Worm (Caenorhabditis elegans) whole organism, L4 larva: Measurements from ENCODE around the gene pod-1.
A peak's percentile ranks its signal among the peaks of the same experiment; 100 is the strongest.

Source experiments
- T20F7.1 ChIP-seq: fragments of 200-800 bp; sonication (Bioruptor generic); optimal IDR thresholded peaks from 2 replicates; lab custom pipeline; 2018; ENCODE audit warnings: mild to moderate bottlenecking, missing genetic modification characterization, missing compliant biosample characterization
- T26A8.4 ChIP-seq: fragments of 200-800 bp; sonication (Bioruptor generic); IDR thresholded peaks from 2 replicates; pipeline ENCODE4 v1.3.6; 2022; ENCODE audit warnings: missing genetic modification characterization, missing compliant biosample characterization
- Y105C5A.15 ChIP-seq: fragments of 200-800 bp; sonication (Bioruptor generic); IDR thresholded peaks from 2 replicates; pipeline ENCODE4 v1.3.6; 2022; ENCODE audit warnings: missing genetic modification characterization, missing compliant biosample characterization
- Y5F2A.4 ChIP-seq: fragments of 200-800 bp; sonication (Bioruptor generic); optimal IDR thresholded peaks from 2 replicates; lab custom pipeline; 2018; ENCODE audit warnings: mild to moderate bottlenecking, missing genetic modification characterization, missing compliant biosample characterization
- Y75B8A.6 ChIP-seq: fragments of 200-800 bp; sonication (Bioruptor generic); IDR thresholded peaks from 2 replicates; pipeline ENCODE4 v1.3.6; 2022; ENCODE audit warnings: missing genetic modification reagents, missing genetic modification characterization, missing compliant biosample characterization
- aly-2 ChIP-seq: sonication (generic microtip); optimal IDR thresholded peaks from 2 replicates; lab custom pipeline; 2018; ENCODE audit warnings: missing biosample characterization, missing genetic modification characterization
- ceh-20 ChIP-seq: fragments of 200-800 bp; sonication (Bioruptor generic); IDR thresholded peaks from 2 replicates; pipeline ENCODE4 v1.3.6; 2022; ENCODE audit warnings: missing genetic modification reagents, missing genetic modification characterization, missing compliant biosample characterization
- ceh-28 ChIP-seq: fragments of 150-350 bp; optimal IDR thresholded peaks from 2 replicates; lab custom pipeline; 2014; ENCODE audit warnings: missing biosample characterization, missing genetic modification reagents, missing genetic modification characterization
- ceh-62 ChIP-seq: sonication (generic microtip); optimal IDR thresholded peaks from 2 replicates; lab custom pipeline; 2017; ENCODE audit warnings: missing biosample characterization, missing genetic modification characterization
- ceh-82 ChIP-seq: sonication (generic microtip); optimal IDR thresholded peaks from 2 replicates; lab custom pipeline; 2017; ENCODE audit warnings: missing biosample characterization, missing genetic modification characterization
- daf-16 ChIP-seq, 3 experiments: sonication (generic microtip); optimal IDR thresholded peaks; 2 replicates each; lab custom pipeline; 2016 to 2017; ENCODE audit warnings: missing genetic modification characterization in 3 of 3, missing genetic modification reagents in 3 of 3, mild to moderate bottlenecking in 2 of 3, missing compliant biosample characterization in 2 of 3, missing biosample characterization in 1 of 3, moderate library complexity in 1 of 3
- dmd-6 ChIP-seq: fragments of 200-800 bp; sonication (Bioruptor generic); IDR thresholded peaks from 2 replicates; pipeline ENCODE4 v1.3.6; 2022; ENCODE audit warnings: missing genetic modification reagents, missing genetic modification characterization, missing compliant biosample characterization
- dmd-8 ChIP-seq: fragments of 200-800 bp; sonication (Bioruptor generic); IDR thresholded peaks from 2 replicates; pipeline ENCODE4 v1.3.6; 2022; ENCODE audit warnings: missing genetic modification characterization, missing compliant biosample characterization
- egl-43 ChIP-seq: fragments of 200-800 bp; sonication (Bioruptor generic); IDR thresholded peaks from 2 replicates; pipeline ENCODE4 v1.3.6; 2022; ENCODE audit warnings: missing genetic modification reagents, missing genetic modification characterization, missing compliant biosample characterization
- gei-8 ChIP-seq: fragments of 200-800 bp; sonication (Bioruptor generic); optimal IDR thresholded peaks from 2 replicates; lab custom pipeline; 2018; ENCODE audit warnings: mild to moderate bottlenecking, missing genetic modification characterization, missing compliant biosample characterization
- hif-1 ChIP-seq, 2 experiments: sonication (generic microtip); optimal IDR thresholded peaks; 2 replicates each; lab custom pipeline; 2016 to 2017; ENCODE audit warnings: missing compliant biosample characterization in 2 of 2, missing genetic modification characterization in 2 of 2, missing genetic modification reagents in 2 of 2, missing genotype in 2 of 2, mild to moderate bottlenecking in 1 of 2
- hlh-11 ChIP-seq: fragments of 200-800 bp; sonication (Bioruptor generic); optimal IDR thresholded peaks from 2 replicates; lab custom pipeline; 2018; ENCODE audit warnings: mild to moderate bottlenecking, missing genetic modification characterization, missing compliant biosample characterization
- hlh-30 ChIP-seq: sonication (generic microtip); optimal IDR thresholded peaks from 2 replicates; lab custom pipeline; 2017; ENCODE audit warnings: antibody characterized with exemption, mild to moderate bottlenecking, missing genetic modification characterization, missing compliant biosample characterization; ENCODE audit not compliant: insufficient read depth
- hmg-1.1 ChIP-seq: fragments of 200-800 bp; sonication (Bioruptor generic); IDR thresholded peaks from 2 replicates; pipeline ENCODE4 v1.3.6; 2022; ENCODE audit warnings: missing genetic modification reagents, missing genetic modification characterization, missing compliant biosample characterization
- lim-7 ChIP-seq: fragments of 200-800 bp; sonication (Bioruptor generic); IDR thresholded peaks from 2 replicates; pipeline ENCODE4 v1.3.6; 2022; ENCODE audit warnings: missing genetic modification characterization, missing compliant biosample characterization
- lin-1 ChIP-seq: fragments of 200-800 bp; sonication (Bioruptor generic); IDR thresholded peaks from 2 replicates; pipeline ENCODE4 v1.3.6; 2022; ENCODE audit warnings: missing genetic modification reagents, missing genetic modification characterization, missing compliant biosample characterization
- lin-13 ChIP-seq: fragments of 150-350 bp; optimal IDR thresholded peaks from 2 replicates; lab custom pipeline; 2014; ENCODE audit warnings: missing biosample characterization, missing genetic modification reagents, missing genetic modification characterization
- lin-29 ChIP-seq: fragments of 200-800 bp; sonication (Bioruptor generic); IDR thresholded peaks from 2 replicates; pipeline ENCODE4 v1.3.6; 2022; ENCODE audit warnings: missing genetic modification reagents, missing genetic modification characterization, missing compliant biosample characterization
- lin-38 ChIP-seq: fragments of 200-800 bp; sonication (Bioruptor generic); IDR thresholded peaks from 2 replicates; pipeline ENCODE4 v1.3.6; 2022; ENCODE audit warnings: missing genetic modification reagents, missing genetic modification characterization, missing compliant biosample characterization
- lsy-2 ChIP-seq, 2 experiments: fragments of 150-350 bp in 1 of 2; sonication (generic microtip) in 1 of 2; optimal IDR thresholded peaks; 2 replicates each; lab custom pipeline; 2014 to 2017; ENCODE audit warnings: missing biosample characterization in 2 of 2, missing genetic modification characterization in 2 of 2
- madf-5 ChIP-seq, 2 experiments: fragments of 200-800 bp; sonication (Bioruptor generic); IDR thresholded peaks; 2 replicates each; pipeline ENCODE4 v1.3.6; 2022; ENCODE audit warnings: missing compliant biosample characterization in 2 of 2, missing genetic modification characterization in 2 of 2
- mdl-1 ChIP-seq, 2 experiments: fragments of 150-350 bp in 1 of 2; sonication (generic microtip) in 1 of 2; optimal IDR thresholded peaks; 2 replicates each; lab custom pipeline; 2014 to 2017; ENCODE audit warnings: missing biosample characterization in 2 of 2, missing genetic modification characterization in 2 of 2
- mep-1 ChIP-seq: fragments of 150-350 bp; sonication (generic microtip); optimal IDR thresholded peaks from 3 replicates; lab custom pipeline; 2014; ENCODE audit warnings: missing biosample characterization, missing genetic modification characterization
- nhr-111 ChIP-seq: fragments of 200-800 bp; sonication (Bioruptor generic); optimal IDR thresholded peaks from 2 replicates; lab custom pipeline; 2018; ENCODE audit warnings: mild to moderate bottlenecking, missing genetic modification characterization, missing compliant biosample characterization
- nhr-28 ChIP-seq: fragments of 150-350 bp; optimal IDR thresholded peaks from 2 replicates; lab custom pipeline; 2014; ENCODE audit warnings: missing biosample characterization, missing genetic modification characterization
- nhr-48 ChIP-seq: sonication (generic microtip); optimal IDR thresholded peaks from 2 replicates; lab custom pipeline; 2016; ENCODE audit warnings: mild to moderate bottlenecking, missing genetic modification characterization, missing compliant biosample characterization
- pha-4 ChIP-seq, 2 experiments: fragments of 150-350 bp in 1 of 2; fragments of 200-800 bp in 1 of 2; sonication (Bioruptor generic) in 1 of 2; IDR thresholded peaks in 1 of 2; optimal IDR thresholded peaks in 1 of 2; 2 replicates each; pipeline versions ENCODE4 v1.3.6 to Lab custom; 2014 to 2022; ENCODE audit warnings: missing genetic modification characterization in 2 of 2, missing genetic modification reagents in 2 of 2, missing biosample characterization in 1 of 2, missing compliant biosample characterization in 1 of 2
- pqm-1 ChIP-seq: sonication (generic microtip); optimal IDR thresholded peaks from 2 replicates; lab custom pipeline; 2017; ENCODE audit warnings: missing biosample characterization, missing genetic modification characterization
- sdz-12 ChIP-seq: fragments of 200-800 bp; sonication (Bioruptor generic); optimal IDR thresholded peaks from 2 replicates; lab custom pipeline; 2018; ENCODE audit warnings: mild to moderate bottlenecking, missing genetic modification characterization, missing compliant biosample characterization
- set-16 ChIP-seq: fragments of 200-800 bp; sonication (Bioruptor generic); IDR thresholded peaks from 2 replicates; pipeline ENCODE4 v1.3.6; 2022; ENCODE audit warnings: missing genetic modification reagents, missing genetic modification characterization, missing compliant biosample characterization
- snpc-1.2 ChIP-seq: fragments of 200-800 bp; sonication (Bioruptor generic); IDR thresholded peaks from 2 replicates; pipeline ENCODE4 v1.3.6; 2022; ENCODE audit warnings: missing genetic modification reagents, missing genetic modification characterization, missing compliant biosample characterization
- spr-3 ChIP-seq: fragments of 200-800 bp; sonication (Bioruptor generic); optimal IDR thresholded peaks from 2 replicates; lab custom pipeline; 2018; ENCODE audit warnings: mild to moderate bottlenecking, missing genetic modification characterization, missing compliant biosample characterization
- tag-97 ChIP-seq: fragments of 200-800 bp; sonication (Bioruptor generic); IDR thresholded peaks from 2 replicates; pipeline ENCODE4 v1.3.6; 2022; ENCODE audit warnings: missing genetic modification characterization, missing compliant biosample characterization
- tra-1 ChIP-seq: fragments of 200-800 bp; sonication (Bioruptor generic); IDR thresholded peaks from 2 replicates; pipeline ENCODE4 v1.3.6; 2022; ENCODE audit warnings: missing genetic modification reagents, missing genetic modification characterization, missing compliant biosample characterization
- unc-130 ChIP-seq: sonication (generic microtip); optimal IDR thresholded peaks from 2 replicates; lab custom pipeline; 2016; ENCODE audit warnings: missing genetic modification reagents, missing genetic modification characterization, missing compliant biosample characterization
- zfp-2 ChIP-seq: sonication (generic microtip); optimal IDR thresholded peaks from 2 replicates; lab custom pipeline; 2016; ENCODE audit warnings: mild to moderate bottlenecking, missing genetic modification characterization, missing compliant biosample characterization
- zfp-3 ChIP-seq: fragments of 200-800 bp; sonication (Bioruptor generic); conservative IDR thresholded peaks from 2 replicates; pipeline ENCODE4 v1.3.6; 2022; ENCODE audit warnings: missing genetic modification reagents, missing genetic modification characterization, missing compliant biosample characterization
- zip-11 ChIP-seq: fragments of 200-800 bp; sonication (Bioruptor generic); IDR thresholded peaks from 2 replicates; pipeline ENCODE4 v1.3.6; 2022; ENCODE audit warnings: missing genetic modification characterization, missing compliant biosample characterization
- zip-2 ChIP-seq: fragments of 150-350 bp; optimal IDR thresholded peaks from 2 replicates; lab custom pipeline; 2014; ENCODE audit warnings: missing biosample characterization, missing genetic modification characterization
- ztf-11 ChIP-seq: fragments of 150-350 bp; optimal IDR thresholded peaks from 2 replicates; lab custom pipeline; 2014; ENCODE audit warnings: missing biosample characterization, missing genetic modification characterization
- ztf-7 ChIP-seq: fragments of 150-350 bp; optimal IDR thresholded peaks from 2 replicates; lab custom pipeline; 2014; ENCODE audit warnings: missing biosample characterization, missing genetic modification characterization

Gene pod-1

DNA sequence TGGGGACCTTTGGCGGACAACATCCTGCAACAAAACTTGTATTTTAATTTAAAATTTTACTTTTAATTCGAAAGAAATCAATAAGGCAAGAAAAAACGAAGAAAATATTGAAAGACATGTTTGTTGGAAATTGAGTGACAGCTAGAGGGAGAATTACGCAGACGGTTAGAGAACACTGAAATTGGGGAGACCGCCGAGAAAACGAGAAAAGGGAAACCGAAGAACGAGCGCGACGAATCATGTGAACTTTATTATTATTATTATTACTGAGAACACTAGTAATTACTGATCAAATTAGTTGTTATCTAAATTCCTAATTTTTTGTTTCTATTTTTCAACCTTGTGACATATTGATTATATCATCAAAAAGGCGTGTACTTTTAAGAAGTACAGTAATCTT, 25.1 kb upstream of the pod-1 start, which contains the start of gene mmad-1 (continued):
- no peak for TF ChIP-seq ceh-28 (tag; lab: Kevin White, UChicago)
- TF ChIP-seq dmd-6, result peak; percentile 78
- TF ChIP-seq hlh-30 (tag; lab: Kevin White, UChicago), result peak; percentile 84
- TF ChIP-seq nhr-28, result peak; percentile 58
- TF ChIP-seq lin-13 (GFP tag; lab: Kevin White, UChicago), result no peak
- TF ChIP-seq Y75B8A.6 (GFP tag; lab: Robert Waterston, UW), result no peak
- TF ChIP-seq zip-11, result no peak
- no peak for TF ChIP-seq sdz-12 (GFP tag; lab: Kevin White, UChicago)
- TF ChIP-seq lin-38 (GFP tag; lab: Robert Waterston, UW), result no peak; the same call in 1 of the 2 replicates
- no peak for TF ChIP-seq pqm-1 (tag; lab: Kevin White, UChicago)
- no peak for TF ChIP-seq T20F7.1
- TF ChIP-seq hif-1 (tag; optimal IDR thresholded peaks at IDR 0.05; lab: Kevin White, UChicago), result peak in 1 of 2 experiments; percentile 76
- TF ChIP-seq aly-2, result no peak
- no peak for TF ChIP-seq Y105C5A.15 (GFP tag; lab: Robert Waterston, UW)

- TF ChIP-seq ceh-20 (GFP tag; lab: Robert Waterston, UW) (0 out of 2 replicates have a peak, but pooled peaks have one; percentile 26), nhr-111 (no peak), daf-16 (GFP tag; optimal IDR thresholded peaks at IDR 0.05; lab: Kevin White, UChicago) (no peak), daf-16 (tag; optimal IDR thresholded peaks at IDR 0.05; lab: Kevin White, UChicago) (peak; percentile 17), mep-1 (tag; lab: Kevin White, UChicago) (peak; percentile 22), zfp-3 (GFP tag; lab: Robert Waterston, UW) (0 out of 2 replicates have a peak, but pooled peaks have one; percentile 43), T26A8.4 (GFP tag; lab: Robert Waterston, UW) (peak; percentile 25; the same call in 1 of the 2 replicates), lin-38 (GFP tag; lab: Robert Waterston, UW) (no peak), ceh-82 (tag; lab: Kevin White, UChicago) (no peak), lin-29 (GFP tag; lab: Robert Waterston, UW) (no peak), hif-1 (tag; optimal IDR thresholded peaks at IDR 0.05; lab: Kevin White, UChicago) (no peak), snpc-1.2 (GFP tag; lab: Robert Waterston, UW) (no peak), unc-130 (GFP tag; lab: Kevin White, UChicago) (no peak), madf-5 (GFP tag; IDR thresholded peaks at IDR 0.05; lab: Robert Waterston, UW) (no peak), lim-7 (GFP tag; lab: Robert Waterston, UW) (0 out of 2 replicates have a peak, but pooled peaks have one; percentile 24), gei-8 (no peak), lin-1 (GFP tag; lab: Robert Waterston, UW) (peak; percentile 11; the same call in 1 of the 2 replicates), set-16 (GFP tag; lab: Robert Waterston, UW) (no peak), tag-97 (GFP tag; lab: Robert Waterston, UW) (no peak), zip-2 (tag; lab: Kevin White, UChicago) (no peak), ztf-7 (no peak), hmg-1.1 (GFP tag; lab: Robert Waterston, UW) (0 out of 2 replicates have a peak, but pooled peaks have one; percentile 14), ceh-28 (tag; lab: Kevin White, UChicago) (no peak), hlh-11 (tag; lab: Kevin White, UChicago) (peak; percentile 31), sdz-12 (GFP tag; lab: Kevin White, UChicago) (no peak), spr-3 (no peak), T20F7.1 (peak; percentile 22), dmd-8 (no peak)
These were observed 22.6 kb upstream of the pod-1 start, which contains the start of gene Y76A2B.4 for ce11 chrIII:13546537-13546936. Gene Y76A2B.4, minus strand, starts transcription at chrIII:13546777.

- TF ChIP-seq pha-4 (GFP tag; IDR thresholded peaks at IDR 0.05; lab: Robert Waterston, UW) (no peak), pha-4 (tag; optimal IDR thresholded peaks at IDR 0.05; lab: Kevin White, UChicago) (no peak), nhr-111 (no peak), ceh-62 (tag; lab: Kevin White, UChicago) (no peak), lsy-2 (tag; optimal IDR thresholded peaks at IDR 0.05; lab: Kevin White, UChicago) (peak in 1 of 2 experiments; percentile 22), lin-29 (GFP tag; lab: Robert Waterston, UW) (no peak), mep-1 (tag; lab: Kevin White, UChicago) (peak; percentile 29), zfp-2 (tag; lab: Kevin White, UChicago) (no peak), tra-1 (GFP tag; lab: Robert Waterston, UW) (peak; percentile 68; the same call in 1 of the 2 replicates), pqm-1 (tag; lab: Kevin White, UChicago) (peak; percentile 96), hmg-1.1 (GFP tag; lab: Robert Waterston, UW) (no peak), mdl-1 (tag; optimal IDR thresholded peaks at IDR 0.05; lab: Kevin White, UChicago) (peak in 1 of 2 experiments; percentile 9), egl-43 (GFP tag; lab: Robert Waterston, UW) (no peak), nhr-48 (tag; lab: Kevin White, UChicago) (peak; percentile 41), Y5F2A.4 (GFP tag; lab: Kevin White, UChicago) (no peak), spr-3 (peak; percentile 36), dmd-6 (peak; percentile 82), ztf-11 (no peak)
These were observed 20.7 kb upstream of the pod-1 start for ce11 chrIII:13544593-13544992.
